Fruit fly (Drosophila melanogaster) Kc167 (cell line): ENCODE results near the gene CG32447.

ENCODE experiments used
- Myc ChIP-seq: fragments of >200 bp; optimal IDR thresholded peaks from 2 replicates; lab custom pipeline; 2017; ENCODE audit warnings: missing external identifiers
- Sin3A ChIP-seq: fragments of >200 bp; optimal IDR thresholded peaks from 2 replicates; lab custom pipeline; 2018; ENCODE audit warnings: missing external identifiers
- h ChIP-seq: fragments of >200 bp; optimal IDR thresholded peaks from 3 replicates; lab custom pipeline; 2018; ENCODE audit warnings: missing external identifiers
- insv ChIP-seq: fragments of >200 bp; optimal IDR thresholded peaks from 3 replicates; lab custom pipeline; 2018; ENCODE audit warnings: missing external identifiers
- psq ChIP-seq: fragments of >200 bp; optimal IDR thresholded peaks from 2 replicates; lab custom pipeline; 2017; ENCODE audit warnings: missing external identifiers
- ttk ChIP-seq: sonication (Bioruptor generic); optimal IDR thresholded peaks from 2 replicates; lab custom pipeline; 2017; ENCODE audit warnings: missing external identifiers

dm6 chr3L:21666880-21667279 is 39.3 kb downstream of the CG32447 start, which contains the start of gene Cpr78E:
- no peak for TF ChIP-seq Myc
- no peak for TF ChIP-seq ttk (lab: Kevin White, UChicago)
- no peak for TF ChIP-seq psq
- no peak for TF ChIP-seq h (lab: Kevin White, UChicago)
- no peak for TF ChIP-seq insv (lab: Kevin White, UChicago)
- TF ChIP-seq Sin3A (lab: Kevin White, UChicago) = no peak
